Fruit fly (Drosophila melanogaster): Measurements from ENCODE around the gene Mical.

Mical gene

DNA sequence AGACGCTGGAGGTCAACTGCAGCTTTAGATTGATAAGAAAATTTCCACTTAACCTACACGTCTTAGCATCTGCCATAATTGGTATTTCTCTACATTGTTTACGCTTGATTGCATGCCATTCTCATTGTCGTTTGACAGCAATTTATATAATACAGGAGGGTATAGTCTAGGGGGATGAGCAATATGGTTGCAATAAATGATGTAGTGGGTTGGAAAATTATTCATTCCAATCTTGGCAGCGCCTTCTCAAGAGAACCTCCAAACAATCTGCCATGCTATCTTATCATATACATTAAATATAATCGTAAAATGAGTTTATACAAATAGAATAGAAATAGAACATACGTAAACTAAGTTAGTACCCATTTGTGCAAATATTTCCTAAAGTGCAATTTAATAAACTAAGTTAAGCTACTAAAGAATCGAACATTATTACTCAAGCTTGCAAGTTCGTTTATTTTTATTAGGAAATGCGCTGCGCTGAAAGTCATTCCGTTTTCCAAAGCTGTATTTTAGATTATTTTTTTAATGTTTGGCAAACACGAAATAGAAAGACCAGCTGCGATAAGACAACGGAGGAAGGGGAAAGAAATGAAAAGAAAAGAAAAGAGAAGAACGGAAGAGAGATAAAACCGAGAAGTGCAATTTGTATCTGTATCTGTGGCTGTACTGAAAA is 35.9 kb upstream of the Mical start:
- TF ChIP-seq CG17801 (GFP tag; optimal IDR thresholded peaks at IDR 0.05; ENCODE audit: partially characterized antibody), result no peak

- peak; percentile 56 for TF ChIP-seq CG17801 (GFP tag; optimal IDR thresholded peaks at IDR 0.05; ENCODE audit: partially characterized antibody)
Measured at dm6 chr3R:10076665-10077064, 34.0 kb upstream of the Mical start.

dm6 chr3R:10075323-10075788 is 32.7 kb upstream of the Mical start, which contains the start of gene Alp13:
Alp13 (minus strand) TSS chr3R:10075373.
- TF ChIP-seq CG17801 (GFP tag; optimal IDR thresholded peaks at IDR 0.05; ENCODE audit: partially characterized antibody), result peak; percentile 41

dm6 chr3R:10070817-10071216 is 28.1 kb upstream of the Mical start, which contains the start of gene nerfin-2:
nerfin-2 (plus strand) TSS chr3R:10071117.
- TF ChIP-seq CG17801 (GFP tag; optimal IDR thresholded peaks at IDR 0.05; ENCODE audit: partially characterized antibody), result no peak

DNA sequence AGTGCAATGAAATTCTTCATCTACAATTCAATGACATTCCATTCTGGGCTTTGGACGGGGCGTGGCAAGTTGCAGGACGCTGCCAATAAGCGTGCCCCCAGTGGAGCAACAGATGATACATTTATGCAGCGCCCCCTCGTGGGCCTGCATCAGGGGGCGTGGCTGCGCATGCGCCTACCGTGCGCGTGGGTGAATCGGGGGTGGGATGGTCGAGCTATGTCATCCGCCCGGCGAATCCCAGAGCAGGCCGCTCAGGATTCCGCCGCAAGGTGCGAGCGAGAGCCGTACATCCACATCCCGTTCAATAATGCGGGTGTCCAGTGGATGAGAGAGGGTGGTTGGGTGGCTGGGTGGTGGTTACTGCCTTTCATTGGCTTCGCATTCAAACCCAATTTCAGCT is 27.5 kb upstream of the Mical start:
- TF ChIP-seq CG17801 (GFP tag; optimal IDR thresholded peaks at IDR 0.05; ENCODE audit: partially characterized antibody), result no peak

DNA sequence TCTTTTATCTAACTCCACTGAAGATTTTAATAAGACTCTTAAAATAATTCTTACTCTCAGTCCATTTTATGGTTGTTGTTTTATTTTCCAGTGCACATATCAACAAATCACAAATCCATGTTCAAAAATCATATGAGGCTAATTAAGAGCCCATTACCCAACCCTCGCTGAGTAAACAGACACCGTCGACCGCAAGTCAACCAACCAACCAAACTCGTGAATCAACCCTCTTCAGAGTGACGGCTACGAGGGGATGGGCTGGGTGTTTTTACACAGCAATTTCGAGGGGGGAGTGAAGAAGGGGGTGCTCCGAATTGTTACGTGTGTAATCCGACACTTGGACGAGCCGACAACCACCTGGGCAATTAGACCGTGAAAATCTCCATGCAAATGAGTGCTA is 26.1 kb upstream of the Mical start:
- TF ChIP-seq CG17801 (GFP tag; optimal IDR thresholded peaks at IDR 0.05; ENCODE audit: partially characterized antibody), result no peak

DNA sequence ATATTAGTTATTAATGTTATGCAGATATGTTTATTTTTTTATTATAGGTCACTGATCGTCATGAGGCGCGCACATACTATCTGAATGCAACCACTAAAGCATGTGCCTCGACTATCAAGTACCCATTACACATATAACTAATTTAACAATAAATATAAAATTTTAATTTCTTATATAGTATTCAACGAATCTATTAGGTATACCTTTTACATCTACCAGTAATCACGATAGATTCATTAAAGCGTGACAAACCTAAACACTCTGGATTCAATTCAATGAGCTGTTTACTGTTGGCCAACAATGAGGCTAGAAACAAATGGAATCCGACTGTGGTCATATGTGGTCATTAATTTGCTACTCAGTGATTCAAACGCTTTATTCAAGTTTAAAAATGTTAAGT is 24.9 kb upstream of the Mical start, which contains the start of gene CG33784:
CG33784 (plus strand) TSS at position 301 of the 400 bp plus-strand sequence.
- TF ChIP-seq CG17801 (GFP tag; optimal IDR thresholded peaks at IDR 0.05; ENCODE audit: partially characterized antibody), result no peak

DNA sequence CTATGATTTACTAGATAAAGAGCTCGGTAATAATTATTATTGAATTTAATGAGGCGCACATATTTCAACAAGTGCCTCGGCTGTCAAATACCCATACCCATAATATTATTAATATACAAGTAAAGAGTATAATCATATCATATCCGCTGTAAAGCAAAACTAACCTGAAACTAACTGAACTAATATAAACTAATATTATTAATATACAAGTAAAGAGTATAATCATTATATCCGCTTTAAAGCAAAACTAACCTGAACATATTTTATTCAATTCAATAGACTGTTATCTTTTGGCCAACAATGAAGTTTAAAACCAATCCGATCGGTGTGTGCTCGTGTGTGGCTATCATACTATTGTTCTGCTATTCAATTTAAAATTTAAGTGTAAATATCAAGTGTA is 23.8 kb upstream of the Mical start, which contains the start of gene CG33783:
CG33783 (plus strand) TSS at position 301 of the 400 bp plus-strand sequence.
- TF ChIP-seq CG17801 (GFP tag; optimal IDR thresholded peaks at IDR 0.05; ENCODE audit: partially characterized antibody), result no peak

- no peak for TF ChIP-seq CG17801 (GFP tag; optimal IDR thresholded peaks at IDR 0.05; ENCODE audit: partially characterized antibody)
Measured at dm6 chr3R:10063707-10064106, 21.0 kb upstream of the Mical start, which contains the start of gene CG33631. CG33631 (plus strand) TSS chr3R:10064007.

dm6 chr3R:10062324-10062723 is 19.6 kb upstream of the Mical start, which contains the start of gene CG33630:
CG33630 (plus strand) TSS chr3R:10062624.
- TF ChIP-seq CG17801 (GFP tag; optimal IDR thresholded peaks at IDR 0.05; ENCODE audit: partially characterized antibody), result no peak

dm6 chr3R:10059952-10060351 is 17.3 kb upstream of the Mical start, which contains the start of gene Npc2c:
Npc2c (plus strand) TSS chr3R:10060252.
- no peak for TF ChIP-seq CG17801 (GFP tag; optimal IDR thresholded peaks at IDR 0.05; ENCODE audit: partially characterized antibody)

DNA sequence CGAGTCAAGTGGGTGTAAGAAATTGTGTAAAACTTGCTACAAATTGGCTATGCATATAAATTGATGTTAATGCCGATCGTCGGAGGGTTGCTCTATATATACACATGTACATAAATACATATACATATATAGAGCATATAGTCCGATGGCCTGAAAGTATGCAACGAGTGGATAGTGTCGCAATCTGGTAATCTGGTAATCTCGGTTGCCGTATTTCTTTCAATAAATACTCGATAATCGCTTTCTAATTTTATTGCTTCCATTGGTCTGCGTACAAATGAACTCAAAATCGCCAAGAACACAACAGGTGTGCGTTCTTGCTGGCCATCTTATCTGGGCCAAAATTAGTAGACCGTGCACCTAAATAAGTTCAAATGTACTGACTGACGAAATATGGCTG is 16.7 kb upstream of the Mical start:
- no peak for TF ChIP-seq CG17801 (GFP tag; optimal IDR thresholded peaks at IDR 0.05; ENCODE audit: partially characterized antibody)

dm6 chr3R:10056647-10057046 is 14.0 kb upstream of the Mical start:
- no peak for TF ChIP-seq CG17801 (GFP tag; optimal IDR thresholded peaks at IDR 0.05; ENCODE audit: partially characterized antibody)

dm6 chr3R:10055951-10056350 is 13.3 kb upstream of the Mical start, which contains the start of gene Npc2d:
Npc2d (minus strand) TSS chr3R:10056083.
- TF ChIP-seq CG17801 (GFP tag; optimal IDR thresholded peaks at IDR 0.05; ENCODE audit: partially characterized antibody), result no peak

- no peak for TF ChIP-seq CG17801 (GFP tag; optimal IDR thresholded peaks at IDR 0.05; ENCODE audit: partially characterized antibody)
Measured at dm6 chr3R:10055004-10055403, 12.3 kb upstream of the Mical start.

dm6 chr3R:10054278-10054975 is 11.7 kb upstream of the Mical start:
- peak; percentile 45 for TF ChIP-seq CG17801 (GFP tag; optimal IDR thresholded peaks at IDR 0.05; ENCODE audit: partially characterized antibody)

Data from ovary, adult (tissue).